Fruit fly (Drosophila melanogaster): ENCODE measurements around the gene r-l.

dm6 chr3R:21023902-21024541 is 49.1 kb downstream of the r-l start, which contains the start of gene peg:
- TF ChIP-seq ovo (GFP tag; optimal IDR thresholded peaks at IDR 0.05) (no peak), Crg-1 (GFP tag; optimal IDR thresholded peaks at IDR 0.05) (no peak), toe (GFP tag; optimal IDR thresholded peaks at IDR 0.05) (no peak), CG7045 (GFP tag; optimal IDR thresholded peaks at IDR 0.05) (no peak), cnc (optimal IDR thresholded peaks at IDR 0.05) (no peak)
